Fruit fly (Drosophila melanogaster): Measurements from ENCODE around the gene Rop.

Gene Rop

dm6 chr3L:4138804-4139521 is at the start of gene Rop, which contains the start of gene Ras64B:
Gene Rop (minus strand): TSS chr3L:4138996.
Gene Ras64B (plus strand): TSS chr3L:4139076.
- peak; percentile 54 for TF ChIP-seq CG1620 (GFP tag; optimal IDR thresholded peaks at IDR 0.05)
- TF ChIP-seq bab1 (GFP tag; optimal IDR thresholded peaks at IDR 0.05), result peak; percentile 75
- TF ChIP-seq toe (GFP tag; optimal IDR thresholded peaks at IDR 0.05), result no peak
- peak; percentile 12 for TF ChIP-seq CG14711 (tag; optimal IDR thresholded peaks at IDR 0.05)
- TF ChIP-seq CG7045 (GFP tag; optimal IDR thresholded peaks at IDR 0.05), result no peak
- no peak for TF ChIP-seq tj (GFP tag; optimal IDR thresholded peaks at IDR 0.05)
- TF ChIP-seq CG11617 (GFP tag; optimal IDR thresholded peaks at IDR 0.05), result peak; percentile 35
- TF ChIP-seq kay (GFP tag; ENCODE audit: borderline replicate concordance), result no peak
- TF ChIP-seq CG12768 (GFP tag; optimal IDR thresholded peaks at IDR 0.05), result no peak
- peak; percentile 36 for TF ChIP-seq Mnt (GFP tag; optimal IDR thresholded peaks at IDR 0.05)
- TF ChIP-seq cic (GFP tag; optimal IDR thresholded peaks at IDR 0.05), result no peak
- peak; percentile 21 for TF ChIP-seq CG7101 (tag; optimal IDR thresholded peaks at IDR 0.05)
- TF ChIP-seq Clk (GFP tag; optimal IDR thresholded peaks at IDR 0.05), result no peak
- no peak for TF ChIP-seq Hr96 (GFP tag; optimal IDR thresholded peaks at IDR 0.05)
- TF ChIP-seq CG33017 (tag; optimal IDR thresholded peaks at IDR 0.05), result peak; percentile 24
- no peak for TF ChIP-seq Crg-1 (GFP tag; optimal IDR thresholded peaks at IDR 0.05)
- TF ChIP-seq cnc (optimal IDR thresholded peaks at IDR 0.05), result no peak
- no peak for TF ChIP-seq CG5204 (GFP tag; optimal IDR thresholded peaks at IDR 0.05)
- no peak for TF ChIP-seq ovo (GFP tag; optimal IDR thresholded peaks at IDR 0.05)
- TF ChIP-seq pad (GFP tag; optimal IDR thresholded peaks at IDR 0.05), result no peak

DNA sequence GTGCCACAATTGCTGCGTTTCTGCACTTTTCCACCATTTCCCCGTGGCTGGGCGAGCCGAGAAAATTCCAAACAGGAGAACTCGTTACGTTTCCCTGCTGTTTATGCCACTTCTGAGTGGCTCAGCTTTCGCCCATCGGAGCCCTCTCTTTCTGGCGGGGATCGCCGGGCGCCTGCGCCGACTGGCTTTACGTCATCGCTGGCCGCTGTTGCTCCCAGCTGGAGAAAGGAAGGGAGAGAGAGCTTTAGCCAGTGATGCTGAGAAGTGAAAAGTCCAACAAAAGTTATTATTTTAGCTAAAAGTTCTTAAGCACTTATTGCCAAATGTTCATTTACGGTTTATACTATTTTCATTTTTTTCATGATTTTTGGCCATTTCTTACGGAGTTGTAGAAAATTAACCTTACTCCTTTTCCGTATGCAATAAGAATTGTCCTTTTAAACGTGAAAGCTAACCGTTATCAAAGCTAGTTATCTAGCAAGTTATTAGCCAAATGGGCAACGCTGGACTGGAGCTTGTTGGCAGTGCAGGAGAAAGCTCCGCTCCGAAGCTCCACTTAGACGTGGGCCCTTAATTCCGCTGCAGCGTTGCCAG is 49.2 kb upstream of the Rop start, which contains the start of the genes Teh2 and tipE:
Gene Teh2, minus strand, starts transcription at position 94 of the 594 bp plus-strand sequence.
Gene tipE, plus strand, starts transcription at position 570 of the 594 bp plus-strand sequence.
- no peak for TF ChIP-seq cnc (optimal IDR thresholded peaks at IDR 0.05)
- no peak for TF ChIP-seq CG33017 (tag; optimal IDR thresholded peaks at IDR 0.05)
- no peak for TF ChIP-seq CG1620 (GFP tag; optimal IDR thresholded peaks at IDR 0.05)
- TF ChIP-seq CG12768 (GFP tag; optimal IDR thresholded peaks at IDR 0.05), result no peak
- TF ChIP-seq toe (GFP tag; optimal IDR thresholded peaks at IDR 0.05), result no peak
- TF ChIP-seq bab1 (GFP tag; optimal IDR thresholded peaks at IDR 0.05), result no peak
- TF ChIP-seq CG11617 (GFP tag; optimal IDR thresholded peaks at IDR 0.05), result no peak

DNA sequence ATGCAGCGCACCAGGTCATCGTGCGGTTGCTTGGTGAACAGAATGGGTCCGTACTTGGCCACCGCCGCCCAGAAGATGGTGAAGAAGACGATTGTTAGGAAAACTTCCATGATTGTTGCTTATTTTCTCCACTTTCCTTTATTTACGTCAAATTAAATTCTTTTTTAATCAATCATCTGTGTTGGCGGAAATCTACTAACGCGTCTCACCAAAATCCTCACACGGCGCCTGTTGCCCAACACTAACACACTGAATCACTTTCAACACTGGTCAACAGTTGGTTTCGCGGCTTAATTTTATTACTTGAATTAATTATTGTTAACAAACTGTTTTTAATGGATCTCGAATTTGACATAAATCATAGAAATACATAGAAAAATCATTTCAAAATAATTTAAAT is 47.9 kb upstream of the Rop start, which contains the start of gene VhaM9.7-c:
Gene VhaM9.7-c, minus strand, starts transcription at position 207 of the 400 bp plus-strand sequence.
- TF ChIP-seq tj (GFP tag; optimal IDR thresholded peaks at IDR 0.05), result no peak
- TF ChIP-seq CG33017 (tag; optimal IDR thresholded peaks at IDR 0.05), result peak; percentile 10
- peak; percentile 18 for TF ChIP-seq bab1 (GFP tag; optimal IDR thresholded peaks at IDR 0.05)
- peak; percentile 46 for TF ChIP-seq CG7045 (GFP tag; optimal IDR thresholded peaks at IDR 0.05)
- TF ChIP-seq Hr96 (GFP tag; optimal IDR thresholded peaks at IDR 0.05), result peak; percentile 55
- peak; percentile 50 for TF ChIP-seq CG14711 (tag; optimal IDR thresholded peaks at IDR 0.05)
- TF ChIP-seq CG5204 (GFP tag; optimal IDR thresholded peaks at IDR 0.05), result peak; percentile 48
- no peak for TF ChIP-seq ovo (GFP tag; optimal IDR thresholded peaks at IDR 0.05)
- no peak for TF ChIP-seq kay (GFP tag; ENCODE audit: borderline replicate concordance)
- TF ChIP-seq pad (GFP tag; optimal IDR thresholded peaks at IDR 0.05), result peak; percentile 55
- peak; percentile 44 for TF ChIP-seq toe (GFP tag; optimal IDR thresholded peaks at IDR 0.05)
- TF ChIP-seq Mnt (GFP tag; optimal IDR thresholded peaks at IDR 0.05), result peak; percentile 47
- peak; percentile 70 for TF ChIP-seq CG7101 (tag; optimal IDR thresholded peaks at IDR 0.05)
- TF ChIP-seq CG12768 (GFP tag; optimal IDR thresholded peaks at IDR 0.05), result peak; percentile 46
- no peak for TF ChIP-seq cnc (optimal IDR thresholded peaks at IDR 0.05)
- TF ChIP-seq CG1620 (GFP tag; optimal IDR thresholded peaks at IDR 0.05), result peak; percentile 78
- no peak for TF ChIP-seq Clk (GFP tag; optimal IDR thresholded peaks at IDR 0.05)
- no peak for TF ChIP-seq CG11617 (GFP tag; optimal IDR thresholded peaks at IDR 0.05)
- TF ChIP-seq Crg-1 (GFP tag; optimal IDR thresholded peaks at IDR 0.05), result peak; percentile 73
- TF ChIP-seq cic (GFP tag; optimal IDR thresholded peaks at IDR 0.05), result no peak

DNA sequence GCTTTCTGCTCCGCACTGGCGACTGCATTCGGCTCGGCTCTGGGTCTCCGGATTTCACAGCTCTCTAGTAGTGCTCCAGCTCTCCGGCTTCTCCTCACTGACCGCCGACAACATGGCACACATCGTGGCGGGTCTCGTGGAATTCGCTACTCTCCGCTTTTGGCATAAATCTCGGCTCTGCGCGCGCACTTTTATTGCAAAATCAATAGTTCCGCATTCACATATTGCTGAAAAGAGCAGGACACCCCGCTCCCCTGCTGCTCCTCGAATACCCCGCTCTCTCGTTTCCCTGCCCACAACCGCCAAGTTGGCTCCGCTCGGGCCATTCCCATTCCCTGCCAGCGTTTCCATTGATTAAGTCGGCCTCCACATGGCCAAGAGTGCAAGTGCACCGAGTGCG is 46.5 kb upstream of the Rop start:
- TF ChIP-seq Hr96 (GFP tag; optimal IDR thresholded peaks at IDR 0.05) (no peak), CG11617 (GFP tag; optimal IDR thresholded peaks at IDR 0.05) (no peak), cic (GFP tag; optimal IDR thresholded peaks at IDR 0.05) (peak; percentile 74), CG1620 (GFP tag; optimal IDR thresholded peaks at IDR 0.05) (no peak), CG5204 (GFP tag; optimal IDR thresholded peaks at IDR 0.05) (no peak), cnc (optimal IDR thresholded peaks at IDR 0.05) (no peak), bab1 (GFP tag; optimal IDR thresholded peaks at IDR 0.05) (no peak), kay (GFP tag; ENCODE audit: borderline replicate concordance) (no peak), Clk (GFP tag; optimal IDR thresholded peaks at IDR 0.05) (no peak), Crg-1 (GFP tag; optimal IDR thresholded peaks at IDR 0.05) (no peak), Mnt (GFP tag; optimal IDR thresholded peaks at IDR 0.05) (peak; percentile 85), tj (GFP tag; optimal IDR thresholded peaks at IDR 0.05) (no peak)

DNA sequence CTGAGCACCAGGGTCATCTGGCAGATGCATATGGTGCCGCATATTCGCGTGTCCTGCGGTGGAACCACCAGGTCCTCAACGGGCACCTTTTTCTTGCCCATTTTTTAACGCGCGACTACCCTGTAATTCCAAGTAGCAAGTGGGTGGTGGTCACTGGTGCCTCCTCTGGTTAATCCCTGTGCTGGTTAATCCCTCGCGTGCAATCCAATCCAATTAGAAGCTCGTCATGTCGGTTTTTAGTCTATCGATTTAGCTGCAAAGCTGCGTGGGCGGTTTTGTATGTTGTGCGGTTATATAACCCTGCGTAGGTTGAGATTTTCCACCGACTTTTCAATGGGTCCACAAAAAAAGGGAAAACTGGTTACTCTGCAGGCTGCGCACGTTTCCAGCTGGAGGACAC is 45.8 kb upstream of the Rop start, which contains the start of gene Teh3:
Gene Teh3, minus strand, starts transcription at position 101 of the 400 bp plus-strand sequence.
- no peak for TF ChIP-seq cnc (optimal IDR thresholded peaks at IDR 0.05)
- no peak for TF ChIP-seq CG14711 (tag; optimal IDR thresholded peaks at IDR 0.05)
- no peak for TF ChIP-seq CG1620 (GFP tag; optimal IDR thresholded peaks at IDR 0.05)
- TF ChIP-seq cic (GFP tag; optimal IDR thresholded peaks at IDR 0.05), result no peak
- TF ChIP-seq toe (GFP tag; optimal IDR thresholded peaks at IDR 0.05), result no peak
- TF ChIP-seq pad (GFP tag; optimal IDR thresholded peaks at IDR 0.05), result no peak
- no peak for TF ChIP-seq CG12768 (GFP tag; optimal IDR thresholded peaks at IDR 0.05)
- TF ChIP-seq Mnt (GFP tag; optimal IDR thresholded peaks at IDR 0.05), result no peak
- TF ChIP-seq CG5204 (GFP tag; optimal IDR thresholded peaks at IDR 0.05), result no peak
- no peak for TF ChIP-seq CG7045 (GFP tag; optimal IDR thresholded peaks at IDR 0.05)
- TF ChIP-seq CG7101 (tag; optimal IDR thresholded peaks at IDR 0.05), result no peak
- TF ChIP-seq kay (GFP tag; ENCODE audit: borderline replicate concordance), result no peak
- TF ChIP-seq bab1 (GFP tag; optimal IDR thresholded peaks at IDR 0.05), result no peak
- no peak for TF ChIP-seq Clk (GFP tag; optimal IDR thresholded peaks at IDR 0.05)
- no peak for TF ChIP-seq CG33017 (tag; optimal IDR thresholded peaks at IDR 0.05)

All from whole organism, adult.